Worm (Caenorhabditis elegans) whole organism, L2 larva: ENCODE measurements around the gene clec-34.

Experiments used
- C34F6.9 ChIP-seq: fragments of 150-350 bp; optimal IDR thresholded peaks from 2 replicates; lab custom pipeline; 2014; ENCODE audit warnings: missing biosample characterization, missing genetic modification characterization
- F13H6.1 ChIP-seq: sonication (generic microtip); optimal IDR thresholded peaks from 2 replicates; lab custom pipeline; 2016; ENCODE audit warnings: missing genetic modification characterization, missing compliant biosample characterization
- R02D3.7 ChIP-seq: fragments of 150-350 bp; optimal IDR thresholded peaks from 2 replicates; lab custom pipeline; 2014; ENCODE audit warnings: missing biosample characterization, missing genetic modification characterization
- Y55F3AM.14 ChIP-seq: fragments of 200-800 bp; sonication (Bioruptor generic); optimal IDR thresholded peaks from 2 replicates; lab custom pipeline; 2018; ENCODE audit warnings: mild to moderate bottlenecking, missing genetic modification characterization, missing compliant biosample characterization
- ZK546.5 ChIP-seq: sonication (generic microtip); optimal IDR thresholded peaks from 2 replicates; lab custom pipeline; 2017; ENCODE audit warnings: missing biosample characterization, missing genetic modification characterization
- alr-1 ChIP-seq: fragments of 150-350 bp; optimal IDR thresholded peaks from 2 replicates; lab custom pipeline; 2014; ENCODE audit warnings: missing biosample characterization, missing genetic modification characterization
- ceh-82 ChIP-seq: fragments of 150-350 bp; optimal IDR thresholded peaks from 2 replicates; lab custom pipeline; 2014; ENCODE audit warnings: missing biosample characterization, missing genetic modification characterization
- crh-2 ChIP-seq: sonication (generic microtip); optimal IDR thresholded peaks from 2 replicates; lab custom pipeline; 2017; ENCODE audit warnings: missing biosample characterization, missing genetic modification characterization
- egl-27 ChIP-seq: sonication (generic microtip); optimal IDR thresholded peaks from 3 replicates; lab custom pipeline; 2017; ENCODE audit warnings: missing biosample characterization, missing genetic modification reagents, missing genetic modification characterization
- elt-1 ChIP-seq: fragments of 150-350 bp; optimal IDR thresholded peaks from 2 replicates; lab custom pipeline; 2014; ENCODE audit warnings: missing biosample characterization, missing genetic modification characterization
- elt-3 ChIP-seq: sonication (generic microtip); optimal IDR thresholded peaks from 2 replicates; lab custom pipeline; 2017; ENCODE audit warnings: missing biosample characterization, missing genetic modification characterization
- lin-11 ChIP-seq: fragments of 150-350 bp; sonication (generic microtip); optimal IDR thresholded peaks from 2 replicates; lab custom pipeline; 2014; ENCODE audit warnings: missing biosample characterization, missing genetic modification characterization, inconsistent platforms, mixed read lengths
- lin-39 ChIP-seq: fragments of 150-350 bp; optimal IDR thresholded peaks from 2 replicates; lab custom pipeline; 2014; ENCODE audit warnings: missing biosample characterization, missing genetic modification reagents, missing genetic modification characterization
- lsy-2 ChIP-seq, 2 experiments: fragments of 150-350 bp in 1 of 2; sonication (generic microtip) in 1 of 2; optimal IDR thresholded peaks; 2 replicates each; lab custom pipeline; 2014 to 2017; ENCODE audit warnings: missing biosample characterization in 2 of 2, missing genetic modification characterization in 2 of 2
- mbf-1 ChIP-seq: sonication (generic microtip); optimal IDR thresholded peaks from 2 replicates; lab custom pipeline; 2017; ENCODE audit warnings: missing biosample characterization, missing genetic modification characterization
- mdl-1 ChIP-seq, 2 experiments: fragments of 150-350 bp in 1 of 2; sonication (generic microtip) in 1 of 2; optimal IDR thresholded peaks; 2 replicates each; lab custom pipeline; 2017; ENCODE audit warnings: missing biosample characterization in 2 of 2, missing genetic modification characterization in 2 of 2
- nhr-10 ChIP-seq: sonication (generic microtip); optimal IDR thresholded peaks from 2 replicates; lab custom pipeline; 2017; ENCODE audit warnings: missing biosample characterization, missing genetic modification characterization
- nhr-11 ChIP-seq: fragments of 150-350 bp; optimal IDR thresholded peaks from 2 replicates; lab custom pipeline; 2014; ENCODE audit warnings: missing biosample characterization, missing genetic modification characterization
- nhr-12 ChIP-seq: fragments of 150-350 bp; optimal IDR thresholded peaks from 2 replicates; lab custom pipeline; 2014; ENCODE audit warnings: missing biosample characterization, missing genetic modification characterization
- nhr-129 ChIP-seq: fragments of 150-350 bp; optimal IDR thresholded peaks from 2 replicates; lab custom pipeline; 2014; ENCODE audit warnings: missing biosample characterization, missing genetic modification characterization
- nhr-21 ChIP-seq: fragments of 150-350 bp; optimal IDR thresholded peaks from 2 replicates; lab custom pipeline; 2014; ENCODE audit warnings: missing biosample characterization, missing genetic modification characterization
- nhr-23 ChIP-seq: fragments of 150-350 bp; optimal IDR thresholded peaks from 2 replicates; lab custom pipeline; 2014; ENCODE audit warnings: missing biosample characterization, missing genetic modification reagents, missing genetic modification characterization
- nhr-25 ChIP-seq: fragments of 150-350 bp; sonication (generic microtip); optimal IDR thresholded peaks from 3 replicates; lab custom pipeline; 2014; ENCODE audit warnings: missing biosample characterization, missing genetic modification characterization
- nhr-77 ChIP-seq: fragments of 150-350 bp; optimal IDR thresholded peaks from 2 replicates; lab custom pipeline; 2014; ENCODE audit warnings: missing biosample characterization, missing genetic modification characterization
- peb-1 ChIP-seq: fragments of 150-350 bp; optimal IDR thresholded peaks from 2 replicates; lab custom pipeline; 2014; ENCODE audit warnings: missing biosample characterization, missing genetic modification characterization
- sem-4 ChIP-seq: fragments of 150-350 bp; optimal IDR thresholded peaks from 2 replicates; lab custom pipeline; 2014; ENCODE audit warnings: missing biosample characterization, missing genetic modification reagents, missing genetic modification characterization
- skn-1 ChIP-seq: sonication (generic microtip); optimal IDR thresholded peaks from 2 replicates; lab custom pipeline; 2017; ENCODE audit warnings: missing biosample characterization, missing genetic modification characterization
- sma-3 ChIP-seq: sonication (generic microtip); optimal IDR thresholded peaks from 2 replicates; lab custom pipeline; 2016; ENCODE audit warnings: missing genetic modification reagents, missing genetic modification characterization, missing compliant biosample characterization
- snpc-4 ChIP-seq: fragments of 150-350 bp; optimal IDR thresholded peaks from 2 replicates; lab custom pipeline; 2014; ENCODE audit warnings: missing biosample characterization, missing genetic modification characterization
- unc-39 ChIP-seq: fragments of 150-350 bp; optimal IDR thresholded peaks from 2 replicates; lab custom pipeline; 2014; ENCODE audit warnings: missing biosample characterization, missing genetic modification characterization
- zag-1 ChIP-seq: fragments of 150-350 bp; optimal IDR thresholded peaks from 2 replicates; lab custom pipeline; 2014; ENCODE audit warnings: missing biosample characterization, missing genetic modification characterization
- ztf-1 ChIP-seq: fragments of 200-800 bp; sonication (Bioruptor generic); conservative IDR thresholded peaks from 2 replicates; pipeline ENCODE4 v1.3.6; 2022; ENCODE audit warnings: missing genetic modification characterization, missing compliant biosample characterization
- ztf-4 ChIP-seq: fragments of 150-350 bp; optimal IDR thresholded peaks from 2 replicates; lab custom pipeline; 2014; ENCODE audit warnings: missing biosample characterization, missing genetic modification characterization

Gene clec-34

DNA sequence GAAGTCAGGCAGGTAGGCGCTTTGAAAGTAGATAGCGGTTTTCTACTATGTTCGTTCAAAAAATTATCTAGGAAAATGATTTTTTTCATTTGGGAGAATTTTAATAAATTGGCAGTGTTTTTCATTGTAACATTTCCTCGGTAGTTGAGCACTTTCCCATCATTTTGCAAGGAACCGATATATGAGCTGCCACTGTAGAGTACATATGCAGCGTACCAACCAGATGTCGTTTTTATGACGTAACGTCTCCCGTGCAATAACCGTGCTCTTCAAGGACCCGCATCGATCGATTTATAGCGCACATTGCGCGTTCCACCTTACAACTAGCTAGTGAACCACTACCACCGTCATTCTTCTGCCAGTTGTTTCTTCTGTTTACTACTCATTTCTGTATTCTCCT, 6.6 kb downstream of the clec-34 start, which contains the start of gene T25E12.6:
TSS of gene T25E12.6 (plus strand) at position 301 of the 400 bp plus-strand sequence.
- TF ChIP-seq unc-39 (no peak), egl-27 (tag; lab: Kevin White, UChicago) (no peak), ceh-82 (tag; lab: Kevin White, UChicago) (no peak), sem-4 (tag; lab: Kevin White, UChicago) (no peak), nhr-10 (tag; lab: Kevin White, UChicago) (no peak), nhr-12 (no peak), crh-2 (no peak), zag-1 (tag; lab: Kevin White, UChicago) (no peak), lin-39 (no peak), R02D3.7 (tag; lab: Kevin White, UChicago) (no peak), nhr-23 (tag; lab: Kevin White, UChicago) (no peak)

DNA sequence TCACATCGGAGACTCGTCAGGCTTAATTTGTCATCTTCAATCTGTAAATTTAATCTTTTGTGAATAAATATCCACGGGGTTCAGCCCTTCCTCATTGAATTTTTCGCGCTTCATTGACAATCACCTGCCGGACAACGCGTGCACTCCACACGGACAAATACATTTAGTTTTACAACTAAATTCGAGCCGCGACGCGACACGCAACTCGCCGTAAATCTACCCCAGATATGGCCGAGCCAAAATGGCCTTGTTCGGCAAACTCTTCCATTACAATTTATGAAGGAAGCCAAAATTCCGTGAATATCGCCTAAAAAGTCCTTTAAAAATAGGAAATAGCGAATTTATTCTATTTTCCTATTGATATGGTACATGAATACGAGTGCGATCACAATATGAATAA, 9.2 kb downstream of the clec-34 start:
- no peak for TF ChIP-seq peb-1 (tag; lab: Kevin White, UChicago)
- TF ChIP-seq nhr-25 (tag; lab: Kevin White, UChicago) = no peak
- no peak for TF ChIP-seq nhr-23 (tag; lab: Kevin White, UChicago)
- TF ChIP-seq nhr-21 (tag; lab: Kevin White, UChicago) = no peak
- TF ChIP-seq lsy-2 (tag; optimal IDR thresholded peaks at IDR 0.05; lab: Kevin White, UChicago) = no peak
- TF ChIP-seq alr-1 (tag; lab: Kevin White, UChicago) = no peak

DNA sequence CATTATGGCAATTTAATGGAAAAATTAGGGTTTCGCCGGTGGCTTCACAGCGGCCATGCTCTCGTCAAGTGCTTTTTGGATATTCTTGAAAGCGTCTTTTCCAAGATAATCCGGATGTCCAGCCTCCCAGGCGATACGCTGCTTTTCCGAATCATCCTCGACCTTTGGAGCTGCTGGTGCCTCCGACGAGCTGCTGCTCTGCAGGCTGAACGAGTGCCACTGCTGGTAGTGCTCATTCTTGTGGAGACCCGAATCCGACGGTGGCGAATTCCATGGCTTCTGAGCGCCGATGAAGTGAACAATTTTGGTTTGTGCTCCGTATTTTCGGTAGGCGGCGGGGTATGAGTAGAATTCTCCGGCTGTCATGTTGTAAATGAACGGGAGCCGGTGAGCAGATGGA, 9.6 kb downstream of the clec-34 start:
- TF ChIP-seq C34F6.9 (tag; lab: Kevin White, UChicago) (no peak), ztf-1 (GFP tag; lab: Robert Waterston, UW) (no peak), nhr-21 (tag; lab: Kevin White, UChicago) (no peak), snpc-4 (tag; lab: Kevin White, UChicago) (no peak), nhr-77 (tag; lab: Kevin White, UChicago) (no peak), crh-2 (no peak), ZK546.5 (tag; lab: Kevin White, UChicago) (no peak), nhr-10 (tag; lab: Kevin White, UChicago) (no peak), nhr-12 (no peak), elt-1 (no peak), lin-11 (tag; lab: Kevin White, UChicago) (no peak), nhr-23 (tag; lab: Kevin White, UChicago) (no peak), nhr-129 (no peak), sem-4 (tag; lab: Kevin White, UChicago) (no peak), mbf-1 (tag; lab: Kevin White, UChicago) (no peak)

DNA sequence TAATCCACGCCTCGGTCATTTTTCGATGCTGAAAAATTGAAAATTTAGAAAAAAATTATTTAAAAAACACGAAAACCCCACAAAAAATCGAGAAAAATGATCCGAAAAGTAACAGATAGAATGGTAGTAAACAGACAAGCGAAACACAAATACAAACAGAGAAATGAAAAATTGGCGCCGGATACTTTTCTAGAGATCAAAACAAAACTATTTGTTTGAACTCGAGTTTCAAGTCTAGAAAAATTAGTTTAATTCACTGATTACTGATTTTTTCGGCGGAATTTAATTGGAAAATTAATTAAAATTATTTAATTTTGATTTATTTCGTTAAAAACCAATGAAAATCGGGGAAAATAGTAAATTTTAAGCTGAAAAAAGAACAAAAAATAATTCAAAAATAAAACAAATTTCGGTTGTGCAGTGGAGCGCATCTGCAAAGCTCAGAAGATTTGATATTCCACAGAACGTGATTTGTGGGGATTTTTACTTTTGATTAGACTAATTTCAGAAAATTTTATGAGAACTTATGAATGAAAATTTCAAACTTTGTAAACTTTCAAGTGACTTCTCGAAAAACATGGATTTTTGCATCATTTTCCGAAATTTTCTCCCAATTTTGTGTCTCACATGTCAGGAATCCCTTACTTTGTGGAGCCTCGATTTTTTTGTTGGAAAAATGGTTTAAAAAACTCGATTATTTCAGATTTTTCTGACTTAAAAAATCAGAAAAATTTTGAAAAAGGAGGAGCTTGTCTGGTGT, 10.8 kb downstream of the clec-34 start, which contains the start of gene gyg-2:
TSS of gene gyg-2 (minus strand) at position 28 of the 760 bp plus-strand sequence.
- TF ChIP-seq crh-2 (no peak), Y55F3AM.14 (GFP tag; lab: Kevin White, UChicago) (no peak), ztf-1 (GFP tag; lab: Robert Waterston, UW) (no peak), nhr-25 (tag; lab: Kevin White, UChicago) (no peak), nhr-11 (tag; lab: Kevin White, UChicago) (no peak), nhr-12 (no peak), F13H6.1 (tag; lab: Kevin White, UChicago) (no peak), R02D3.7 (tag; lab: Kevin White, UChicago) (no peak), nhr-10 (tag; lab: Kevin White, UChicago) (no peak), elt-3 (tag; lab: Kevin White, UChicago) (no peak), mbf-1 (tag; lab: Kevin White, UChicago) (no peak), sma-3 (GFP tag; lab: Kevin White, UChicago) (no peak), nhr-23 (tag; lab: Kevin White, UChicago) (no peak), skn-1 (tag; lab: Kevin White, UChicago) (no peak), nhr-129 (no peak), elt-1 (no peak), mdl-1 (tag; optimal IDR thresholded peaks at IDR 0.05; lab: Kevin White, UChicago) (no peak), nhr-77 (tag; lab: Kevin White, UChicago) (no peak), ztf-4 (tag; lab: Kevin White, UChicago) (no peak)
